Worm (Caenorhabditis elegans) whole organism, midembryonic: Measurements from ENCODE around the gene fan-1.
A peak's percentile ranks its signal among the peaks of the same experiment; 100 is the strongest.

Experiments
- T22C8.4 ChIP-seq: fragments of 200-800 bp; sonication (Bioruptor generic); IDR thresholded peaks from 2 replicates; pipeline ENCODE4 v1.3.6; 2022; ENCODE audit warnings: missing genetic modification characterization, missing compliant biosample characterization
- cog-1 ChIP-seq: sonication (generic microtip); optimal IDR thresholded peaks from 2 replicates; lab custom pipeline; 2016; ENCODE audit warnings: missing genetic modification characterization, missing compliant biosample characterization
- flt-1 ChIP-seq: fragments of 200-800 bp; sonication (Bioruptor generic); IDR thresholded peaks from 2 replicates; pipeline ENCODE4 v1.3.6; 2022; ENCODE audit warnings: missing genetic modification characterization, missing compliant biosample characterization
- klf-2 ChIP-seq: fragments of 200-800 bp; sonication (Bioruptor generic); conservative IDR thresholded peaks from 2 replicates; pipeline ENCODE4 v1.3.6; 2022; ENCODE audit warnings: missing genetic modification reagents, missing genetic modification characterization, missing compliant biosample characterization
- med-1 ChIP-seq: sonication (generic microtip); optimal IDR thresholded peaks from 2 replicates; lab custom pipeline; 2017; ENCODE audit warnings: missing genetic modification characterization, mild to moderate bottlenecking, missing compliant biosample characterization, antibody characterized with exemption, missing genetic modification reagents; ENCODE audit not compliant: insufficient read depth
- ref-1 ChIP-seq: fragments of 200-800 bp; sonication (Bioruptor generic); conservative IDR thresholded peaks from 2 replicates; pipeline ENCODE4 v1.3.6; 2022; ENCODE audit warnings: missing genetic modification reagents, missing genetic modification characterization, missing compliant biosample characterization
- tab-1 ChIP-seq: fragments of 200-800 bp; sonication (Bioruptor generic); IDR thresholded peaks from 2 replicates; pipeline ENCODE4 v1.3.6; 2022; ENCODE audit warnings: missing genetic modification characterization, missing compliant biosample characterization
- ztf-23 ChIP-seq: fragments of 200-800 bp; sonication (Bioruptor generic); IDR thresholded peaks from 2 replicates; pipeline ENCODE4 v1.3.6; 2022; ENCODE audit warnings: missing genetic modification reagents, missing genetic modification characterization, missing compliant biosample characterization

DNA sequence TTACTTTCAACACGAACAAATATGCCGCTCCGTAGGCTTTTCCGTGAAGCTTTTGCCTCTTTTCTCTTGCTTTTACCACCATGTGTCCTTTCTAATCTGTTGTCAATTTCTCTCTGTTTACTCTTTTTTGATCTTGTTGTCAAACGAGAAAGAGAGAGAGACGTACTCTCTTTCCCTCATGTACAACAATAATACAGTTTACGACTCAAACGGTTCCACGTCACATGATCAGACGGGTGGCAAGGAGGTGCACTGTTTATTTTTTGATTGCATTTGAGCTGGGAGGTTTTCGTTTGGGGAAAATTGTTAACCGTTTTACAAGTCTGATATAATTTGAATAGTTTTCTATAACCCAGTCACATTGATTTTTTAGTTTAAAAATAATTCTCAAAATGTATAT, 47.6 kb upstream of the fan-1 start:
- TF ChIP-seq flt-1 (GFP tag; lab: Robert Waterston, UW) = no peak
- no peak for TF ChIP-seq med-1 (GFP tag; lab: Kevin White, UChicago)
- TF ChIP-seq cog-1 (tag; lab: Kevin White, UChicago) = peak; percentile 9
- TF ChIP-seq klf-2 (GFP tag; lab: Robert Waterston, UW) = no peak
- TF ChIP-seq ref-1 = no peak
- TF ChIP-seq T22C8.4 (GFP tag; lab: Robert Waterston, UW) = no peak
- no peak for TF ChIP-seq tab-1 (GFP tag; lab: Robert Waterston, UW)
- no peak for TF ChIP-seq ztf-23
